In genomic region chr2L:10231092-10231494, dm6 we compare ENCODE assay signal across 1 fruit fly cellular context.
TF ChIP-seq lines count a peak whose summit lies in the region.

No protein-coding gene starts in this region.

TF ChIP-seq in whole organism, embryonic, 481 proteins besides CTCF, POLR2A, EP300 and RAD21 (continued from another document and continues in another):
- TF ChIP-seq YL-1 (GFP tag; optimal IDR thresholded peaks at IDR 0.05; lab: Kevin White, UChicago) (no peak), ewg (GFP tag; optimal IDR thresholded peaks at IDR 0.05; lab: Kevin White, UChicago) (no peak), Mad (GFP tag; optimal IDR thresholded peaks at IDR 0.05; lab: Kevin White, UChicago) (no peak), CG34224 (GFP tag; IDR thresholded peaks at IDR 0.05; lab: Robert Waterston, UW; ENCODE audit: partially characterized antibody) (no peak), Oli (tag; optimal IDR thresholded peaks at IDR 0.05; lab: Kevin White, UChicago) (no peak), CG6791 (GFP tag; IDR thresholded peaks at IDR 0.05; lab: Robert Waterston, UW; ENCODE audit: partially characterized antibody) (no peak), CG7963 (GFP tag; IDR thresholded peaks at IDR 0.05; lab: Robert Waterston, UW; ENCODE audit: partially characterized antibody) (no peak), peb (GFP tag; IDR thresholded peaks at IDR 0.05; lab: Robert Waterston, UW) (no peak), nerfin-1 (tag; optimal IDR thresholded peaks at IDR 0.05; lab: Kevin White, UChicago) (peak; percentile 60), CG18619 (GFP tag; optimal IDR thresholded peaks at IDR 0.05; lab: Kevin White, UChicago) (no peak), Trl (optimal IDR thresholded peaks at IDR 0.05; lab: Kevin White, UChicago) (peak in 1 of 2 experiments; percentile 7), Trl (GFP tag; optimal IDR thresholded peaks at IDR 0.05; lab: Kevin White, UChicago) (peak; percentile 35), CG18764 (GFP tag; optimal IDR thresholded peaks at IDR 0.05; lab: Kevin White, UChicago) (no peak), Myb (GFP tag; optimal IDR thresholded peaks at IDR 0.05; lab: Kevin White, UChicago) (no peak), sd (tag; optimal IDR thresholded peaks at IDR 0.05; lab: Kevin White, UChicago) (peak; percentile 84), nmo (GFP tag; optimal IDR thresholded peaks at IDR 0.05; lab: Kevin White, UChicago) (no peak), CG17385 (GFP tag; optimal IDR thresholded peaks at IDR 0.05; lab: Kevin White, UChicago) (peak; percentile 19), lab (GFP tag; optimal IDR thresholded peaks at IDR 0.05; lab: Kevin White, UChicago) (no peak), CoRest (tag; optimal IDR thresholded peaks at IDR 0.05; lab: Kevin White, UChicago) (peak; percentile 4), CG9932 (GFP tag; IDR thresholded peaks at IDR 0.05; lab: Robert Waterston, UW) (no peak), grau (tag; optimal IDR thresholded peaks at IDR 0.05; lab: Kevin White, UChicago) (peak; percentile 31), CG1233 (GFP tag; optimal IDR thresholded peaks at IDR 0.05; lab: Kevin White, UChicago) (no peak), CG12744 (GFP tag; optimal IDR thresholded peaks at IDR 0.05; lab: Kevin White, UChicago) (no peak), chn (GFP tag; optimal IDR thresholded peaks at IDR 0.05; lab: Kevin White, UChicago) (no peak), jing (GFP tag; optimal IDR thresholded peaks at IDR 0.05; lab: Kevin White, UChicago) (no peak), CG6765 (GFP tag; optimal IDR thresholded peaks at IDR 0.05; lab: Kevin White, UChicago) (no peak), gem (tag; optimal IDR thresholded peaks at IDR 0.05; lab: Kevin White, UChicago) (peak; percentile 46), Sry-β (GFP tag; optimal IDR thresholded peaks at IDR 0.05; lab: Kevin White, UChicago) (no peak), CG14050 (GFP tag; IDR thresholded peaks at IDR 0.05; lab: Robert Waterston, UW) (no peak), GATAe (GFP tag; conservative IDR thresholded peaks at IDR 0.05; lab: Robert Waterston, UW) (no peak), Taf1 (GFP tag; IDR thresholded peaks at IDR 0.05; lab: Robert Waterston, UW) (no peak), CG8388 (GFP tag; optimal IDR thresholded peaks at IDR 0.05; lab: Kevin White, UChicago) (no peak), ATbp (GFP tag; optimal IDR thresholded peaks at IDR 0.05; lab: Kevin White, UChicago) (no peak), CG6683 (GFP tag; optimal IDR thresholded peaks at IDR 0.05; lab: Kevin White, UChicago) (no peak), bigmax (GFP tag; optimal IDR thresholded peaks at IDR 0.05; lab: Kevin White, UChicago) (no peak), pfk (GFP tag; optimal IDR thresholded peaks at IDR 0.05; lab: Kevin White, UChicago) (no peak), en (GFP tag; optimal IDR thresholded peaks at IDR 0.05; lab: Kevin White, UChicago) (no peak), Lpt (GFP tag; optimal IDR thresholded peaks at IDR 0.05; lab: Kevin White, UChicago) (no peak), CG15011 (GFP tag; optimal IDR thresholded peaks at IDR 0.05; lab: Kevin White, UChicago) (no peak), CG30431 (GFP tag; optimal IDR thresholded peaks at IDR 0.05; lab: Kevin White, UChicago) (no peak), Drgx (GFP tag; IDR thresholded peaks at IDR 0.05; lab: Robert Waterston, UW) (peak; percentile 44), E2f2 (GFP tag; IDR thresholded peaks at IDR 0.05; lab: Robert Waterston, UW) (peak; percentile 21; the same call in 1 of the 2 replicates), Gsc (GFP tag; IDR thresholded peaks at IDR 0.05; lab: Robert Waterston, UW) (no peak), CG5180 (GFP tag; optimal IDR thresholded peaks at IDR 0.05; lab: Kevin White, UChicago) (peak; percentile 18), bowl (GFP tag; IDR thresholded peaks at IDR 0.05; lab: Robert Waterston, UW) (no peak), Ravus (GFP tag; IDR thresholded peaks at IDR 0.05; lab: Robert Waterston, UW) (no peak), sima (GFP tag; optimal IDR thresholded peaks at IDR 0.05; lab: Kevin White, UChicago) (no peak), E2f1 (GFP tag; IDR thresholded peaks at IDR 0.05; lab: Robert Waterston, UW) (no peak), usp (GFP tag; optimal IDR thresholded peaks at IDR 0.05; lab: Kevin White, UChicago) (no peak), HmgD (GFP tag; optimal IDR thresholded peaks at IDR 0.05; lab: Kevin White, UChicago) (no peak), tgo (GFP tag; IDR thresholded peaks at IDR 0.05; lab: Robert Waterston, UW) (no peak), Fer3 (tag; optimal IDR thresholded peaks at IDR 0.05; lab: Kevin White, UChicago) (peak; percentile 11), Ptx1 (GFP tag; IDR thresholded peaks at IDR 0.05; lab: Robert Waterston, UW) (no peak), Usf (GFP tag; optimal IDR thresholded peaks at IDR 0.05; lab: Kevin White, UChicago) (no peak), odd (GFP tag; optimal IDR thresholded peaks at IDR 0.05; lab: Kevin White, UChicago) (no peak), CG17328 (GFP tag; IDR thresholded peaks at IDR 0.05; lab: Robert Waterston, UW) (no peak; the same call in 1 of the 2 replicates), zfh1 (GFP tag; IDR thresholded peaks at IDR 0.05; lab: Robert Waterston, UW) (no peak), Elba2 (GFP tag; optimal IDR thresholded peaks at IDR 0.05; lab: Kevin White, UChicago) (no peak), Fer2 (tag; optimal IDR thresholded peaks at IDR 0.05; lab: Kevin White, UChicago) (no peak), CG14860 (GFP tag; IDR thresholded peaks at IDR 0.05; lab: Robert Waterston, UW; ENCODE audit: partially characterized antibody) (no peak), CG17361 (GFP tag; IDR thresholded peaks at IDR 0.05; lab: Robert Waterston, UW) (no peak), MESR4 (GFP tag; optimal IDR thresholded peaks at IDR 0.05; lab: Kevin White, UChicago) (no peak), ERR (GFP tag; optimal IDR thresholded peaks at IDR 0.05; lab: Kevin White, UChicago) (no peak), ind (GFP tag; optimal IDR thresholded peaks at IDR 0.05; lab: Kevin White, UChicago) (peak; percentile 36), CG15696 (tag; optimal IDR thresholded peaks at IDR 0.05; lab: Kevin White, UChicago) (no peak), D19B (GFP tag; optimal IDR thresholded peaks at IDR 0.05; lab: Kevin White, UChicago) (no peak), Ada2b (GFP tag; IDR thresholded peaks at IDR 0.05; lab: Robert Waterston, UW) (no peak; the same call in 1 of the 2 replicates), gsb-n (tag; optimal IDR thresholded peaks at IDR 0.05; lab: Kevin White, UChicago) (no peak), Med (GFP tag; lab: Kevin White, UChicago) (peak; percentile 81), pan (optimal IDR thresholded peaks at IDR 0.05; lab: Kevin White, UChicago) (no peak), pan (GFP tag; optimal IDR thresholded peaks at IDR 0.05 in 1 of 2, IDR thresholded peaks at IDR 0.05 in 1 of 2) (no peak), CG34376 (GFP tag; optimal IDR thresholded peaks at IDR 0.05; lab: Kevin White, UChicago) (no peak), CG2199 (GFP tag; IDR thresholded peaks at IDR 0.05; lab: Robert Waterston, UW) (no peak), corto (GFP tag; optimal IDR thresholded peaks at IDR 0.05; lab: Kevin White, UChicago) (no peak), maf-S (GFP tag; optimal IDR thresholded peaks at IDR 0.05; lab: Kevin White, UChicago) (no peak), Jarid2 (GFP tag; optimal IDR thresholded peaks at IDR 0.05; lab: Kevin White, UChicago) (no peak), kay (GFP tag; optimal IDR thresholded peaks at IDR 0.05; lab: Kevin White, UChicago) (no peak), CG7839 (tag; optimal IDR thresholded peaks at IDR 0.05; lab: Kevin White, UChicago) (no peak), CG5953 (GFP tag; IDR thresholded peaks at IDR 0.05; lab: Robert Waterston, UW) (no peak), chif (GFP tag; optimal IDR thresholded peaks at IDR 0.05; lab: Kevin White, UChicago) (peak in 1 of 2 experiments; percentile 11), unc-4 (GFP tag; IDR thresholded peaks at IDR 0.05; lab: Robert Waterston, UW; ENCODE audit: partially characterized antibody) (no peak), ham (GFP tag; IDR thresholded peaks at IDR 0.05; lab: Robert Waterston, UW) (no peak), CG13894 (tag; optimal IDR thresholded peaks at IDR 0.05; lab: Kevin White, UChicago) (no peak), jumu (GFP tag; optimal IDR thresholded peaks at IDR 0.05; lab: Kevin White, UChicago) (no peak), Hr3 (GFP tag; optimal IDR thresholded peaks at IDR 0.05; lab: Kevin White, UChicago) (no peak), lilli (GFP tag; optimal IDR thresholded peaks at IDR 0.05; lab: Kevin White, UChicago) (peak; percentile 34), dm (GFP tag; optimal IDR thresholded peaks at IDR 0.05; lab: Kevin White, UChicago) (no peak), seq (GFP tag; IDR thresholded peaks at IDR 0.05; lab: Robert Waterston, UW) (no peak), otp (GFP tag; IDR thresholded peaks at IDR 0.05; lab: Robert Waterston, UW) (no peak), btn (GFP tag; optimal IDR thresholded peaks at IDR 0.05; lab: Kevin White, UChicago) (no peak), exex (tag; optimal IDR thresholded peaks at IDR 0.05; lab: Kevin White, UChicago) (peak; percentile 32), CG10274 (GFP tag; optimal IDR thresholded peaks at IDR 0.05; lab: Kevin White, UChicago) (no peak), slou (GFP tag; optimal IDR thresholded peaks at IDR 0.05; lab: Kevin White, UChicago) (no peak), esg (GFP tag; conservative IDR thresholded peaks at IDR 0.05; lab: Robert Waterston, UW) (0 out of 2 replicates have a peak, but pooled peaks have one; percentile 12), dan (GFP tag; IDR thresholded peaks at IDR 0.05; lab: Robert Waterston, UW) (no peak), fd96Cb (tag; optimal IDR thresholded peaks at IDR 0.05; lab: Kevin White, UChicago) (no peak), tx (GFP tag; optimal IDR thresholded peaks at IDR 0.05; lab: Kevin White, UChicago) (no peak), sr (GFP tag; IDR thresholded peaks at IDR 0.05; lab: Robert Waterston, UW) (no peak), CG11456 (GFP tag; IDR thresholded peaks at IDR 0.05; lab: Robert Waterston, UW) (no peak), Blimp-1 (GFP tag; optimal IDR thresholded peaks at IDR 0.05; lab: Kevin White, UChicago) (no peak), CG16815 (GFP tag; optimal IDR thresholded peaks at IDR 0.05; lab: Kevin White, UChicago) (no peak), CG12659 (GFP tag; optimal IDR thresholded peaks at IDR 0.05; lab: Kevin White, UChicago) (peak; percentile 25), CG3163 (GFP tag; optimal IDR thresholded peaks at IDR 0.05; lab: Kevin White, UChicago) (no peak), sc (optimal IDR thresholded peaks at IDR 0.05; lab: Kevin White, UChicago) (no peak), sc (GFP tag; optimal IDR thresholded peaks at IDR 0.05; lab: Kevin White, UChicago) (no peak), CG16779 (GFP tag; IDR thresholded peaks at IDR 0.05; lab: Robert Waterston, UW) (no peak), CG4328 (GFP tag; optimal IDR thresholded peaks at IDR 0.05; lab: Kevin White, UChicago) (peak; percentile 26), fd3F (GFP tag; optimal IDR thresholded peaks at IDR 0.05; lab: Kevin White, UChicago) (no peak), shn (GFP tag; optimal IDR thresholded peaks at IDR 0.05; lab: Kevin White, UChicago) (peak; percentile 40), cato (GFP tag; optimal IDR thresholded peaks at IDR 0.05; lab: Kevin White, UChicago; ENCODE audit: borderline replicate concordance) (no peak), zf30C (GFP tag; optimal IDR thresholded peaks at IDR 0.05; lab: Kevin White, UChicago) (peak; percentile 91), Eip74EF (GFP tag; optimal IDR thresholded peaks at IDR 0.05; lab: Kevin White, UChicago) (no peak), CG10654 (GFP tag; optimal IDR thresholded peaks at IDR 0.05; lab: Kevin White, UChicago) (no peak), CrebB (tag; optimal IDR thresholded peaks at IDR 0.05; lab: Kevin White, UChicago) (no peak), CG4424 (GFP tag; optimal IDR thresholded peaks at IDR 0.05; lab: Kevin White, UChicago) (no peak), MTF-1 (GFP tag; optimal IDR thresholded peaks at IDR 0.05; lab: Kevin White, UChicago; ENCODE audit: borderline replicate concordance) (no peak), pnt (GFP tag; optimal IDR thresholded peaks at IDR 0.05; lab: Kevin White, UChicago) (peak; percentile 7), Opbp (GFP tag; IDR thresholded peaks at IDR 0.05; lab: Robert Waterston, UW; ENCODE audit: partially characterized antibody) (no peak), CG4360 (GFP tag; IDR thresholded peaks at IDR 0.05; lab: Robert Waterston, UW) (no peak), CG12236 (GFP tag; optimal IDR thresholded peaks at IDR 0.05; lab: Kevin White, UChicago) (no peak), CG10462 (GFP tag; optimal IDR thresholded peaks at IDR 0.05; lab: Kevin White, UChicago) (no peak), CG8290 (GFP tag; optimal IDR thresholded peaks at IDR 0.05; lab: Kevin White, UChicago) (no peak), CG8290 (tag; optimal IDR thresholded peaks at IDR 0.05; lab: Kevin White, UChicago) (peak in 1 of 2 experiments; percentile 57), Adf1 (GFP tag; IDR thresholded peaks at IDR 0.05; lab: Robert Waterston, UW) (no peak), CG13775 (GFP tag; optimal IDR thresholded peaks at IDR 0.05; lab: Kevin White, UChicago) (no peak), NfI (GFP tag; optimal IDR thresholded peaks at IDR 0.05; lab: Kevin White, UChicago) (no peak), H2.0 (GFP tag; IDR thresholded peaks at IDR 0.05; lab: Robert Waterston, UW) (no peak), cg (GFP tag; optimal IDR thresholded peaks at IDR 0.05; lab: Kevin White, UChicago) (peak; percentile 83), rib (GFP tag; IDR thresholded peaks at IDR 0.05; lab: Robert Waterston, UW) (0 out of 2 replicates have a peak, but pooled peaks have one; percentile 58), Dref (GFP tag; IDR thresholded peaks at IDR 0.05; lab: Robert Waterston, UW) (no peak), CG2712 (tag; optimal IDR thresholded peaks at IDR 0.05; lab: Kevin White, UChicago) (peak; percentile 6), unpg (GFP tag; optimal IDR thresholded peaks at IDR 0.05; lab: Kevin White, UChicago) (peak; percentile 22), dmrt11E (tag; optimal IDR thresholded peaks at IDR 0.05; lab: Kevin White, UChicago) (peak; percentile 14), gro (GFP tag; optimal IDR thresholded peaks at IDR 0.05; lab: Kevin White, UChicago) (no peak), repo (GFP tag; optimal IDR thresholded peaks at IDR 0.05; lab: Kevin White, UChicago) (no peak), Atf6 (GFP tag; IDR thresholded peaks at IDR 0.05; lab: Robert Waterston, UW) (no peak), HLHmδ (GFP tag; optimal IDR thresholded peaks at IDR 0.05; lab: Kevin White, UChicago) (no peak), CG32767 (GFP tag; IDR thresholded peaks at IDR 0.05; lab: Robert Waterston, UW) (no peak)
